Worm (Caenorhabditis elegans) whole organism, early embryonic: Measurements from ENCODE around the gene Y70G10A.4.

Source experiments
- B0310.2 ChIP-seq: sonication (generic microtip); optimal IDR thresholded peaks from 2 replicates; lab custom pipeline; 2016; ENCODE audit warnings: mild to moderate bottlenecking, missing genetic modification characterization, missing compliant biosample characterization
- F13C5.2 ChIP-seq: sonication (generic microtip); optimal IDR thresholded peaks from 2 replicates; lab custom pipeline; 2017; ENCODE audit warnings: mild to moderate bottlenecking, missing genetic modification characterization, inconsistent platforms, missing compliant biosample characterization
- aly-1 ChIP-seq: sonication (generic microtip); optimal IDR thresholded peaks from 2 replicates; lab custom pipeline; 2016; ENCODE audit warnings: missing genetic modification characterization, missing compliant biosample characterization
- ama-1 ChIP-seq: fragments of 150-350 bp; optimal IDR thresholded peaks from 2 replicates; lab custom pipeline; 2014
- ceh-13 ChIP-seq: fragments of 200-800 bp; sonication (Bioruptor generic); optimal IDR thresholded peaks from 2 replicates; lab custom pipeline; 2018; ENCODE audit warnings: mild to moderate bottlenecking, missing genetic modification characterization, missing compliant biosample characterization
- ceh-36 ChIP-seq: sonication (generic microtip); optimal IDR thresholded peaks from 2 replicates; lab custom pipeline; 2016; ENCODE audit warnings: missing genetic modification characterization, inconsistent platforms, missing compliant biosample characterization
- ets-7 ChIP-seq: sonication (generic microtip); optimal IDR thresholded peaks from 2 replicates; lab custom pipeline; 2016; ENCODE audit warnings: missing genotype, missing genetic modification characterization, missing compliant biosample characterization
- flt-1 ChIP-seq: fragments of 200-800 bp; sonication (Bioruptor generic); IDR thresholded peaks from 2 replicates; pipeline ENCODE4 v1.3.6; 2022; ENCODE audit warnings: missing genetic modification characterization, missing compliant biosample characterization
- hmbx-1 ChIP-seq: sonication (generic microtip); optimal IDR thresholded peaks from 2 replicates; lab custom pipeline; 2016; ENCODE audit warnings: mild to moderate bottlenecking, missing genetic modification characterization, missing compliant biosample characterization
- hmg-4 ChIP-seq: fragments of 200-800 bp; sonication (Bioruptor generic); optimal IDR thresholded peaks from 2 replicates; lab custom pipeline; 2018; ENCODE audit warnings: mild to moderate bottlenecking, missing genetic modification characterization, missing compliant biosample characterization
- hnd-1 ChIP-seq: sonication (generic microtip); optimal IDR thresholded peaks from 2 replicates; lab custom pipeline; 2016; ENCODE audit warnings: missing genetic modification characterization, missing compliant biosample characterization
- pes-1 ChIP-seq: fragments of 200-800 bp; sonication (Bioruptor generic); IDR thresholded peaks from 2 replicates; pipeline ENCODE4 v1.3.6; 2022; ENCODE audit warnings: missing genetic modification reagents, missing genetic modification characterization, missing compliant biosample characterization
- scrt-1 ChIP-seq: fragments of 200-800 bp; sonication (Bioruptor generic); IDR thresholded peaks from 2 replicates; pipeline ENCODE4 v1.3.6; 2022; ENCODE audit warnings: missing genetic modification characterization, missing compliant biosample characterization
- sea-1 ChIP-seq: fragments of 200-800 bp; sonication (Bioruptor generic); conservative IDR thresholded peaks from 2 replicates; pipeline ENCODE4 v1.3.6; 2022; ENCODE audit warnings: missing genetic modification characterization, missing compliant biosample characterization
- tbx-11 ChIP-seq: fragments of 200-800 bp; sonication (Bioruptor generic); IDR thresholded peaks from 2 replicates; pipeline ENCODE4 v1.3.6; 2022; ENCODE audit warnings: missing genetic modification characterization, missing compliant biosample characterization
- tbx-37 ChIP-seq: fragments of 200-800 bp; sonication (Bioruptor generic); conservative IDR thresholded peaks from 2 replicates; pipeline ENCODE4 v1.3.6; 2022; ENCODE audit warnings: missing genetic modification reagents, missing genetic modification characterization, missing compliant biosample characterization
- tra-4 ChIP-seq: sonication (generic microtip); optimal IDR thresholded peaks from 2 replicates; lab custom pipeline; 2017; ENCODE audit warnings: missing genetic modification characterization, missing compliant biosample characterization

The Y70G10A.4 gene

ce11 chrIII:10202894-10203871 is 18.8 kb upstream of the Y70G10A.4 start, which contains the start of gene chc-1:
chc-1 (plus strand) TSS chrIII:10203821.
- no peak for TF ChIP-seq pes-1
- TF ChIP-seq tbx-11 (GFP tag; lab: Robert Waterston, UW) = no peak
- no peak for TF ChIP-seq aly-1
- TF ChIP-seq ceh-36 (tag; lab: Kevin White, UChicago) = no peak
- no peak for TF ChIP-seq scrt-1 (GFP tag; lab: Robert Waterston, UW)
- TF ChIP-seq hmg-4 (GFP tag; lab: Kevin White, UChicago) = peak; percentile 1

- TF ChIP-seq tbx-11 (GFP tag; lab: Robert Waterston, UW) (no peak), tra-4 (no peak), ceh-13 (GFP tag; lab: Kevin White, UChicago) (no peak), scrt-1 (GFP tag; lab: Robert Waterston, UW) (no peak), hmbx-1 (tag; lab: Kevin White, UChicago) (no peak), hmg-4 (GFP tag; lab: Kevin White, UChicago) (no peak), tbx-37 (GFP tag; lab: Robert Waterston, UW) (no peak), F13C5.2 (tag; lab: Kevin White, UChicago) (no peak), B0310.2 (tag; lab: Kevin White, UChicago) (no peak), hnd-1 (no peak), ets-7 (no peak), aly-1 (no peak), pes-1 (no peak), ceh-36 (tag; lab: Kevin White, UChicago) (no peak)
Measured at ce11 chrIII:10206352-10206751, 15.6 kb upstream of the Y70G10A.4 start.

ce11 chrIII:10209703-10210102 is 12.3 kb upstream of the Y70G10A.4 start, which contains the start of gene T20G5.9:
T20G5.9 (plus strand) TSS chrIII:10209840.
- TF ChIP-seq F13C5.2 (tag; lab: Kevin White, UChicago) = no peak
- no peak for TF ChIP-seq hmg-4 (GFP tag; lab: Kevin White, UChicago)
- peak; percentile 62 for TF ChIP-seq ama-1 (lab: Kevin White, UChicago)

- TF ChIP-seq ets-7 (no peak), ama-1 (lab: Kevin White, UChicago) (no peak), tra-4 (no peak), hmbx-1 (tag; lab: Kevin White, UChicago) (no peak), tbx-11 (GFP tag; lab: Robert Waterston, UW) (no peak), pes-1 (no peak), ceh-13 (GFP tag; lab: Kevin White, UChicago) (no peak), flt-1 (no peak), ceh-36 (tag; lab: Kevin White, UChicago) (no peak), sea-1 (GFP tag; lab: Robert Waterston, UW) (no peak), aly-1 (no peak), tbx-37 (GFP tag; lab: Robert Waterston, UW) (no peak)
Measured at ce11 chrIII:10211889-10212494, 10.0 kb upstream of the Y70G10A.4 start, which contains the start of the genes blos-1 and best-18. blos-1 (minus strand) TSS chrIII:10211946. best-18 (plus strand) TSS chrIII:10212396.

- TF ChIP-seq hnd-1 = no peak
- TF ChIP-seq ama-1 (lab: Kevin White, UChicago) = peak; percentile 20
Measured at ce11 chrIII:10214540-10214979, 7.4 kb upstream of the Y70G10A.4 start.

- TF ChIP-seq hmbx-1 (tag; lab: Kevin White, UChicago) (no peak), flt-1 (no peak), hmg-4 (GFP tag; lab: Kevin White, UChicago) (no peak), scrt-1 (GFP tag; lab: Robert Waterston, UW) (no peak), F13C5.2 (tag; lab: Kevin White, UChicago) (no peak), hnd-1 (no peak), B0310.2 (tag; lab: Kevin White, UChicago) (no peak), ceh-13 (GFP tag; lab: Kevin White, UChicago) (no peak), sea-1 (GFP tag; lab: Robert Waterston, UW) (no peak), pes-1 (no peak), ets-7 (no peak), tra-4 (no peak), ceh-36 (tag; lab: Kevin White, UChicago) (no peak), ama-1 (lab: Kevin White, UChicago) (no peak), tbx-37 (GFP tag; lab: Robert Waterston, UW) (no peak)
Measured at ce11 chrIII:10215882-10216281, 6.1 kb upstream of the Y70G10A.4 start.

- TF ChIP-seq scrt-1 (GFP tag; lab: Robert Waterston, UW) = no peak
- peak; percentile 28 for TF ChIP-seq aly-1
Measured at ce11 chrIII:10216585-10217278, 5.2 kb upstream of the Y70G10A.4 start, which contains the start of gene cts-1. cts-1 (minus strand) TSS chrIII:10216635.
